Worm (Caenorhabditis elegans): Measurements from ENCODE around the gene C27F2.7.

- TF ChIP-seq egl-27 (tag; optimal IDR thresholded peaks at IDR 0.05) (no peak), dmd-9 (GFP tag; IDR thresholded peaks at IDR 0.05) (no peak), tra-1 (GFP tag; IDR thresholded peaks at IDR 0.05) (no peak), nhr-28 (tag; optimal IDR thresholded peaks at IDR 0.05) (no peak), lin-13 (GFP tag; optimal IDR thresholded peaks at IDR 0.05) (no peak), dve-1 (tag; optimal IDR thresholded peaks at IDR 0.05; ENCODE audit: insufficient read depth) (no peak), madf-5 (GFP tag; IDR thresholded peaks at IDR 0.05) (no peak), skn-1 (tag; optimal IDR thresholded peaks at IDR 0.05) (no peak), mep-1 (tag; optimal IDR thresholded peaks at IDR 0.05) (no peak), attf-4 (tag; optimal IDR thresholded peaks at IDR 0.05) (no peak), tag-97 (GFP tag; IDR thresholded peaks at IDR 0.05) (no peak)
These were observed 32.5 kb downstream of the C27F2.7 start, which contains the start of gene flh-2 for ce11 chrIII:4951824-4952223.

Measured in whole organism, L4 larva.